Fruit fly (Drosophila melanogaster) whole organism, embryonic: ENCODE data around the gene tex.

ENCODE experiments used
- Atf6 ChIP-seq: fragments of 200-800 bp; sonication (Bioruptor generic); IDR thresholded peaks from 2 replicates; pipeline ENCODE4 v1.3.6; 2022; ENCODE audit warnings: missing biosample characterization, missing genetic modification characterization
- CG17385 ChIP-seq: fragments of 200-800 bp; sonication (Bioruptor generic); optimal IDR thresholded peaks from 3 replicates; lab custom pipeline; 2018; ENCODE audit warnings: missing biosample characterization, mild to moderate bottlenecking, missing genetic modification characterization
- CG18476 ChIP-seq: fragments of 200-800 bp; sonication (Bioruptor generic); optimal IDR thresholded peaks from 2 replicates; lab custom pipeline; 2016; ENCODE audit warnings: missing biosample characterization, mild to moderate bottlenecking, missing genetic modification characterization
- CG18599 ChIP-seq: fragments of 200-800 bp; sonication (Bioruptor generic); optimal IDR thresholded peaks from 3 replicates; lab custom pipeline; 2017; ENCODE audit warnings: missing biosample characterization, missing genetic modification characterization, mild to moderate bottlenecking, moderate library complexity, missing genetic modification reagents
- CG2120 ChIP-seq: fragments of 200-800 bp; sonication (Bioruptor generic); optimal IDR thresholded peaks from 3 replicates; lab custom pipeline; 2016; ENCODE audit warnings: missing biosample characterization, missing genetic modification characterization
- CG30020 ChIP-seq: fragments of 200-800 bp; optimal IDR thresholded peaks from 2 replicates; lab custom pipeline; 2019; ENCODE audit warnings: missing biosample characterization, mild to moderate bottlenecking, missing genetic modification characterization, moderate library complexity
- CG31365 ChIP-seq: fragments of 200-800 bp; sonication (Bioruptor generic); optimal IDR thresholded peaks from 2 replicates; lab custom pipeline; 2018; ENCODE audit warnings: missing biosample characterization, mild to moderate bottlenecking, missing genetic modification characterization
- CG32532 ChIP-seq: fragments of 200-800 bp; sonication (Bioruptor generic); IDR thresholded peaks from 2 replicates; pipeline ENCODE4 v1.3.6; 2022; ENCODE audit warnings: missing biosample characterization, missing genetic modification characterization
- CG3407 ChIP-seq: fragments of 200-800 bp; sonication (Bioruptor generic); optimal IDR thresholded peaks from 2 replicates; lab custom pipeline; 2018; ENCODE audit warnings: missing biosample characterization, mild to moderate bottlenecking, missing genetic modification characterization
- CG3838 ChIP-seq: fragments of 200-800 bp; sonication (Bioruptor generic); optimal IDR thresholded peaks from 3 replicates; lab custom pipeline; 2016; ENCODE audit warnings: missing biosample characterization, missing genetic modification characterization
- CG42726 ChIP-seq: fragments of 200-800 bp; sonication (Bioruptor generic); IDR thresholded peaks from 2 replicates; pipeline ENCODE4 v1.3.6; 2022; ENCODE audit warnings: missing biosample characterization, missing genetic modification characterization; ENCODE audit not compliant: partially characterized antibody
- CG4617 ChIP-seq: fragments of 200-800 bp; sonication (Bioruptor generic); optimal IDR thresholded peaks from 3 replicates; lab custom pipeline; 2016; ENCODE audit warnings: missing biosample characterization, missing genetic modification characterization, borderline replicate concordance
- CG5245 ChIP-seq: fragments of 200-800 bp; sonication (Bioruptor generic); optimal IDR thresholded peaks from 3 replicates; lab custom pipeline; 2016; ENCODE audit warnings: missing biosample characterization, missing genetic modification characterization
- CG5953 ChIP-seq: fragments of 200-800 bp; sonication (Bioruptor generic); IDR thresholded peaks from 2 replicates; pipeline ENCODE4 v1.3.6; 2022; ENCODE audit warnings: missing biosample characterization, missing genetic modification characterization
- CG6683 ChIP-seq: fragments of 200-800 bp; sonication (Bioruptor generic); optimal IDR thresholded peaks from 2 replicates; lab custom pipeline; 2017; ENCODE audit warnings: missing biosample characterization, mild to moderate bottlenecking, missing genetic modification characterization, missing genetic modification reagents
- CG6791 ChIP-seq: fragments of 200-800 bp; sonication (Bioruptor generic); IDR thresholded peaks from 3 replicates; pipeline ENCODE4 v1.3.6; 2022; ENCODE audit warnings: missing biosample characterization, missing genetic modification characterization; ENCODE audit not compliant: partially characterized antibody
- CG8388 ChIP-seq: fragments of 200-800 bp; sonication (Bioruptor generic); optimal IDR thresholded peaks from 2 replicates; lab custom pipeline; 2019; ENCODE audit warnings: missing biosample characterization, mild to moderate bottlenecking, missing genetic modification characterization, moderate library complexity
- CG9876 ChIP-seq: fragments of 200-800 bp; sonication (Bioruptor generic); optimal IDR thresholded peaks from 2 replicates; lab custom pipeline; 2016; ENCODE audit warnings: missing biosample characterization, missing genetic modification characterization
- CG9932 ChIP-seq: fragments of 200-800 bp; sonication (Bioruptor generic); IDR thresholded peaks from 2 replicates; pipeline ENCODE4 v1.3.6; 2022; ENCODE audit warnings: missing biosample characterization, missing genetic modification characterization
- D19B ChIP-seq: fragments of 200-800 bp; sonication (Bioruptor generic); optimal IDR thresholded peaks from 2 replicates; lab custom pipeline; 2017; ENCODE audit warnings: missing biosample characterization, mild to moderate bottlenecking, missing genetic modification characterization
- Dll ChIP-seq: fragments of 200-800 bp; sonication (Bioruptor generic); IDR thresholded peaks from 4 replicates; pipeline ENCODE4 v1.3.6; 2022; ENCODE audit warnings: missing biosample characterization, missing genetic modification characterization; ENCODE audit not compliant: partially characterized antibody
- Doc3 ChIP-seq: fragments of 200-800 bp; sonication (Bioruptor generic); IDR thresholded peaks from 3 replicates; pipeline ENCODE4 v1.3.6; 2022; ENCODE audit warnings: missing biosample characterization, missing genetic modification characterization; ENCODE audit not compliant: partially characterized antibody
- Dp ChIP-seq: fragments of 200-800 bp; sonication (Bioruptor generic); optimal IDR thresholded peaks from 2 replicates; lab custom pipeline; 2018; ENCODE audit warnings: missing biosample characterization, mild to moderate bottlenecking, missing genetic modification characterization, moderate library complexity
- Dref ChIP-seq: fragments of 200-800 bp; sonication (Bioruptor generic); IDR thresholded peaks from 2 replicates; pipeline ENCODE4 v1.3.6; 2022; ENCODE audit warnings: missing biosample characterization, missing genetic modification characterization
- E2f2 ChIP-seq: fragments of 200-800 bp; sonication (Bioruptor generic); IDR thresholded peaks from 2 replicates; pipeline ENCODE4 v1.3.6; 2022; ENCODE audit warnings: missing biosample characterization, missing genetic modification characterization
- HLH4C ChIP-seq: fragments of 200-800 bp; sonication (Bioruptor generic); IDR thresholded peaks from 3 replicates; pipeline ENCODE4 v1.3.6; 2022; ENCODE audit warnings: missing biosample characterization, missing genetic modification characterization; ENCODE audit not compliant: partially characterized antibody
- HmgZ ChIP-seq: fragments of 200-800 bp; sonication (Bioruptor generic); optimal IDR thresholded peaks from 2 replicates; lab custom pipeline; 2018; ENCODE audit warnings: missing biosample characterization, mild to moderate bottlenecking, missing genetic modification characterization
- Hr51 ChIP-seq, 2 experiments: fragments of 200-800 bp; sonication (Bioruptor generic); optimal IDR thresholded peaks; 2 replicates in 1 of 2; 3 replicates in 1 of 2; lab custom pipeline; 2016 to 2018; ENCODE audit warnings: missing biosample characterization in 2 of 2, missing genetic modification characterization in 2 of 2, mild to moderate bottlenecking in 1 of 2, moderate library complexity in 1 of 2
- MBD-R2 ChIP-seq: fragments of 200-800 bp; sonication (Bioruptor generic); IDR thresholded peaks from 2 replicates; pipeline ENCODE4 v1.3.6; 2022; ENCODE audit warnings: missing biosample characterization, missing genetic modification characterization
- NfI ChIP-seq: fragments of 200-800 bp; sonication (Bioruptor generic); optimal IDR thresholded peaks from 3 replicates; lab custom pipeline; 2018; ENCODE audit warnings: missing biosample characterization, mild to moderate bottlenecking, missing genetic modification characterization, moderate library complexity
- Pdp1 ChIP-seq, 2 experiments: fragments of 200-800 bp; sonication (Bioruptor generic); optimal IDR thresholded peaks; 3 replicates each; lab custom pipeline; 2016; ENCODE audit warnings: missing biosample characterization in 2 of 2, missing genetic modification characterization in 2 of 2, mild to moderate bottlenecking in 1 of 2, moderate library complexity in 1 of 2
- Sin3A ChIP-seq: fragments of >200 bp; optimal IDR thresholded peaks from 2 replicates; lab custom pipeline; 2018
- Sry-δ ChIP-seq: fragments of 200-800 bp; sonication (Bioruptor generic); optimal IDR thresholded peaks from 2 replicates; lab custom pipeline; 2016; ENCODE audit warnings: missing biosample characterization, missing genetic modification characterization
- Xbp1 ChIP-seq: fragments of 200-800 bp; sonication (Bioruptor generic); optimal IDR thresholded peaks from 3 replicates; lab custom pipeline; 2016; ENCODE audit warnings: missing biosample characterization, mild to moderate bottlenecking, missing genetic modification characterization
- br ChIP-seq: fragments of >200 bp; optimal IDR thresholded peaks from 2 replicates; lab custom pipeline; 2017
- chinmo ChIP-seq: fragments of 200-800 bp; sonication (Bioruptor generic); IDR thresholded peaks from 4 replicates; pipeline ENCODE4 v1.3.6; 2022; ENCODE audit warnings: missing biosample characterization, missing genetic modification characterization; ENCODE audit not compliant: partially characterized antibody
- jing ChIP-seq: fragments of 200-800 bp; sonication (Bioruptor generic); optimal IDR thresholded peaks from 2 replicates; lab custom pipeline; 2018; ENCODE audit warnings: missing biosample characterization, mild to moderate bottlenecking, missing genetic modification characterization
- knrl ChIP-seq: fragments of 200-800 bp; sonication (Bioruptor generic); IDR thresholded peaks from 3 replicates; pipeline ENCODE4 v1.3.6; 2022; ENCODE audit warnings: missing biosample characterization, missing genetic modification characterization; ENCODE audit not compliant: partially characterized antibody
- nerfin-1 ChIP-seq: fragments of 200-800 bp; sonication (Bioruptor generic); optimal IDR thresholded peaks from 3 replicates; lab custom pipeline; 2019; ENCODE audit warnings: missing biosample characterization, mild to moderate bottlenecking, missing genetic modification characterization, moderate library complexity
- nerfin-2 ChIP-seq: fragments of 200-800 bp; sonication (Bioruptor generic); IDR thresholded peaks from 2 replicates; pipeline ENCODE4 v1.3.6; 2022; ENCODE audit warnings: missing biosample characterization, missing genetic modification characterization; ENCODE audit not compliant: partially characterized antibody
- phol ChIP-seq: fragments of 200-800 bp; sonication (Bioruptor generic); optimal IDR thresholded peaks from 3 replicates; lab custom pipeline; 2018; ENCODE audit warnings: missing biosample characterization, mild to moderate bottlenecking, missing genetic modification characterization, moderate library complexity
- pita ChIP-seq: fragments of 200-800 bp; sonication (Bioruptor generic); optimal IDR thresholded peaks from 2 replicates; lab custom pipeline; 2017; ENCODE audit warnings: missing biosample characterization, mild to moderate bottlenecking, missing genetic modification characterization
- pzg ChIP-seq: fragments of 200-800 bp; sonication (Bioruptor generic); optimal IDR thresholded peaks from 3 replicates; lab custom pipeline; 2018; ENCODE audit warnings: missing biosample characterization, mild to moderate bottlenecking, missing genetic modification characterization, moderate library complexity
- rib ChIP-seq: fragments of 200-800 bp; sonication (Bioruptor generic); IDR thresholded peaks from 2 replicates; pipeline ENCODE4 v1.3.6; 2022; ENCODE audit warnings: missing biosample characterization, missing genetic modification characterization
- stwl ChIP-seq: fragments of 200-800 bp; sonication (Bioruptor generic); optimal IDR thresholded peaks from 3 replicates; lab custom pipeline; 2018; ENCODE audit warnings: missing biosample characterization, mild to moderate bottlenecking, missing genetic modification characterization, moderate library complexity
- tio ChIP-seq: fragments of 200-800 bp; sonication (Bioruptor generic); optimal IDR thresholded peaks from 2 replicates; lab custom pipeline; 2017; ENCODE audit warnings: missing biosample characterization, missing genetic modification characterization, inconsistent platforms
- vvl ChIP-seq: fragments of 200-800 bp; sonication (Bioruptor generic); IDR thresholded peaks from 2 replicates; pipeline ENCODE4 v1.3.6; 2022; ENCODE audit warnings: missing biosample characterization, missing genetic modification characterization
- wdn ChIP-seq: fragments of 200-800 bp; sonication (Bioruptor generic); IDR thresholded peaks from 2 replicates; pipeline ENCODE4 v1.3.6; 2022; ENCODE audit warnings: missing biosample characterization, missing genetic modification characterization

tex gene

dm6 chr3R:8343251-8343744 is 34.9 kb upstream of the tex start, which contains the start of the genes PNKP and COX7AL (continued):
- TF ChIP-seq knrl (GFP tag; lab: Robert Waterston, UW) (0 out of 3 replicates have a peak, but pooled peaks have one; percentile 27), MBD-R2 (GFP tag; lab: Robert Waterston, UW) (peak; percentile 73), D19B (GFP tag; lab: Kevin White, UChicago) (no peak), E2f2 (GFP tag; lab: Robert Waterston, UW) (peak; percentile 71), CG5245 (GFP tag; lab: Kevin White, UChicago) (no peak), CG9932 (GFP tag; lab: Robert Waterston, UW) (no peak), jing (GFP tag; lab: Kevin White, UChicago) (no peak), wdn (GFP tag; lab: Robert Waterston, UW) (no peak), Sry-δ (peak; percentile 13), CG18476 (GFP tag; lab: Kevin White, UChicago) (no peak), br (lab: Kevin White, UChicago) (no peak), CG6683 (GFP tag; lab: Kevin White, UChicago) (no peak), Hr51 (GFP tag; optimal IDR thresholded peaks at IDR 0.05; lab: Kevin White, UChicago) (no peak), stwl (tag; lab: Kevin White, UChicago) (peak; percentile 14), CG17385 (peak; percentile 92), NfI (GFP tag; lab: Kevin White, UChicago) (no peak), pita (no peak), Doc3 (GFP tag; lab: Robert Waterston, UW) (0 out of 3 replicates have a peak, but pooled peaks have one; percentile 18), CG9876 (GFP tag; lab: Kevin White, UChicago) (no peak), CG18599 (GFP tag; lab: Kevin White, UChicago) (no peak), Xbp1 (no peak), rib (GFP tag; lab: Robert Waterston, UW) (no peak), CG3407 (no peak), pzg (GFP tag; lab: Kevin White, UChicago) (peak; percentile 37), CG6791 (GFP tag; lab: Robert Waterston, UW) (no peak), Dp (peak; percentile 58)

- TF ChIP-seq stwl (tag; lab: Kevin White, UChicago) (peak; percentile 61), CG32532 (peak; percentile 47; the same call in 1 of the 2 replicates), phol (peak; percentile 27), CG2120 (peak; percentile 11), chinmo (peak; percentile 83; the same call in 3 of the 4 replicates), HmgZ (peak; percentile 65), nerfin-1 (tag; lab: Kevin White, UChicago) (peak; percentile 14), Dref (GFP tag; lab: Robert Waterston, UW) (peak; percentile 95), CG42726 (GFP tag; lab: Robert Waterston, UW) (peak; percentile 87; the same call in 1 of the 2 replicates), CG8388 (GFP tag; lab: Kevin White, UChicago) (no peak), tio (GFP tag; lab: Kevin White, UChicago) (no peak), Dll (GFP tag; lab: Robert Waterston, UW) (peak; percentile 94), Pdp1 (GFP tag; optimal IDR thresholded peaks at IDR 0.05; lab: Kevin White, UChicago) (peak in 1 of 2 experiments; percentile 95), Sin3A (lab: Kevin White, UChicago) (peak; percentile 30), CG3838 (GFP tag; lab: Kevin White, UChicago) (no peak), Sry-δ (peak; percentile 78), CG31365 (tag; lab: Kevin White, UChicago) (peak; percentile 8), Atf6 (0 out of 2 replicates have a peak, but pooled peaks have one; percentile 23), vvl (GFP tag; lab: Robert Waterston, UW) (0 out of 2 replicates have a peak, but pooled peaks have one; percentile 39), nerfin-2 (GFP tag; lab: Robert Waterston, UW) (peak; percentile 89), CG4617 (GFP tag; lab: Kevin White, UChicago) (peak; percentile 88), CG5953 (GFP tag; lab: Robert Waterston, UW) (no peak), HLH4C (GFP tag; lab: Robert Waterston, UW) (peak; percentile 90), CG30020 (peak; percentile 42)
These were observed 32.3 kb upstream of the tex start, which contains the start of the genes COX7A and Arl2 for dm6 chr3R:8340675-8341275. TSS of gene COX7A (minus strand) at chr3R:8341043. TSS of gene Arl2 (plus strand) at chr3R:8341100.
